Worm (Caenorhabditis elegans) whole organism, young adult: ENCODE results near the gene glb-32.

Source experiments
- B0261.1 ChIP-seq: sonication (generic microtip); optimal IDR thresholded peaks from 2 replicates; lab custom pipeline; 2016; ENCODE audit warnings: mild to moderate bottlenecking, missing genetic modification characterization, moderate library complexity, missing compliant biosample characterization
- F37B4.10 ChIP-seq: fragments of 200-800 bp; sonication (Bioruptor generic); IDR thresholded peaks from 2 replicates; pipeline ENCODE4 v1.3.6; 2022; ENCODE audit warnings: missing genetic modification characterization, missing compliant biosample characterization
- F55B11.4 ChIP-seq: sonication (generic microtip); optimal IDR thresholded peaks from 2 replicates; lab custom pipeline; 2016; ENCODE audit warnings: missing compliant biosample characterization, missing genetic modification characterization, borderline replicate concordance; ENCODE audit not compliant: insufficient read depth
- F57A8.1 ChIP-seq: fragments of 200-800 bp; sonication (Bioruptor generic); optimal IDR thresholded peaks from 2 replicates; lab custom pipeline; 2018; ENCODE audit warnings: mild to moderate bottlenecking, missing genetic modification characterization, moderate library complexity, missing compliant biosample characterization
- K12H6.12 ChIP-seq: fragments of 200-800 bp; sonication (Bioruptor generic); optimal IDR thresholded peaks from 2 replicates; lab custom pipeline; 2018; ENCODE audit warnings: mild to moderate bottlenecking, missing genetic modification characterization, missing compliant biosample characterization
- akir-1 ChIP-seq: fragments of 200-800 bp; sonication (Bioruptor generic); optimal IDR thresholded peaks from 2 replicates; lab custom pipeline; 2018; ENCODE audit warnings: mild to moderate bottlenecking, missing genetic modification characterization, moderate library complexity, missing compliant biosample characterization
- ama-1 ChIP-seq, 3 experiments: fragments of 150-350 bp in 1 of 3; sonication (generic microtip) in 2 of 3; optimal IDR thresholded peaks; 2 replicates each; lab custom pipeline; 2014 to 2018; ENCODE audit warnings: missing biosample characterization in 2 of 3, missing genetic modification characterization in 2 of 3, missing genetic modification reagents in 2 of 3
- attf-5 ChIP-seq: fragments of 200-800 bp; sonication (Bioruptor generic); optimal IDR thresholded peaks from 2 replicates; lab custom pipeline; 2018; ENCODE audit warnings: mild to moderate bottlenecking, missing genetic modification characterization, missing compliant biosample characterization
- bed-1 ChIP-seq: fragments of 200-800 bp; sonication (Bioruptor generic); IDR thresholded peaks from 2 replicates; pipeline ENCODE4 v1.3.6; 2022; ENCODE audit warnings: missing genetic modification reagents, missing genetic modification characterization, missing compliant biosample characterization
- ccch-3 ChIP-seq: fragments of 200-800 bp; sonication (Bioruptor generic); optimal IDR thresholded peaks from 2 replicates; lab custom pipeline; 2018; ENCODE audit warnings: mild to moderate bottlenecking, missing genetic modification characterization, missing compliant biosample characterization
- cebp-1 ChIP-seq, 2 experiments: fragments of 200-800 bp in 1 of 2; sonication (Bioruptor generic) in 1 of 2; sonication (generic microtip) in 1 of 2; IDR thresholded peaks in 1 of 2; optimal IDR thresholded peaks in 1 of 2; 2 replicates each; pipeline versions ENCODE4 v1.3.6 to Lab custom; 2017 to 2022; ENCODE audit warnings: missing compliant biosample characterization in 2 of 2, missing genetic modification characterization in 2 of 2, mild to moderate bottlenecking in 1 of 2, missing genetic modification reagents in 1 of 2, moderate library complexity in 1 of 2
- efl-1 ChIP-seq: fragments of 150-350 bp; optimal IDR thresholded peaks from 2 replicates; lab custom pipeline; 2014; ENCODE audit warnings: missing biosample characterization, missing genetic modification reagents, missing genetic modification characterization
- egrh-3 ChIP-seq: fragments of 200-800 bp; sonication (Bioruptor generic); IDR thresholded peaks from 2 replicates; pipeline ENCODE4 v1.3.6; 2022; ENCODE audit warnings: missing genetic modification reagents, missing genetic modification characterization, missing compliant biosample characterization
- fkh-3 ChIP-seq: sonication (generic microtip); optimal IDR thresholded peaks from 2 replicates; lab custom pipeline; 2016; ENCODE audit warnings: mild to moderate bottlenecking, missing genetic modification characterization, missing compliant biosample characterization
- hlh-12 ChIP-seq: sonication (generic microtip); optimal IDR thresholded peaks from 2 replicates; lab custom pipeline; 2016; ENCODE audit warnings: missing genetic modification characterization, missing compliant biosample characterization
- hmg-1.2 ChIP-seq: fragments of 200-800 bp; sonication (Bioruptor generic); IDR thresholded peaks from 2 replicates; pipeline ENCODE4 v1.3.6; 2022; ENCODE audit warnings: missing genetic modification reagents, missing genetic modification characterization, missing compliant biosample characterization
- hmg-20 ChIP-seq: fragments of 200-800 bp; sonication (Bioruptor generic); IDR thresholded peaks from 2 replicates; pipeline ENCODE4 v1.3.6; 2022; ENCODE audit warnings: missing genetic modification reagents, missing genetic modification characterization, missing compliant biosample characterization
- lin-26 ChIP-seq: fragments of 200-800 bp; sonication (Bioruptor generic); IDR thresholded peaks from 2 replicates; pipeline ENCODE4 v1.3.6; 2022; ENCODE audit warnings: missing genetic modification reagents, missing genetic modification characterization, missing compliant biosample characterization
- lin-40 ChIP-seq: sonication (generic microtip); optimal IDR thresholded peaks from 2 replicates; lab custom pipeline; 2016; ENCODE audit warnings: missing genetic modification characterization, mild to moderate bottlenecking, missing compliant biosample characterization, missing genotype, missing genetic modification reagents
- lin-54 ChIP-seq: fragments of 200-800 bp; sonication (Bioruptor generic); optimal IDR thresholded peaks from 2 replicates; lab custom pipeline; 2018; ENCODE audit warnings: mild to moderate bottlenecking, missing genetic modification characterization, missing compliant biosample characterization
- lsy-27 ChIP-seq: sonication (generic microtip); optimal IDR thresholded peaks from 2 replicates; lab custom pipeline; 2017; ENCODE audit warnings: missing genetic modification characterization, mild to moderate bottlenecking, missing compliant biosample characterization, antibody characterized with exemption, missing genotype, borderline replicate concordance; ENCODE audit not compliant: insufficient read depth
- madf-10 ChIP-seq: sonication (generic microtip); optimal IDR thresholded peaks from 2 replicates; lab custom pipeline; 2016; ENCODE audit warnings: mild to moderate bottlenecking, missing genetic modification characterization, missing compliant biosample characterization
- madf-3 ChIP-seq: fragments of 200-800 bp; sonication (Bioruptor generic); IDR thresholded peaks from 2 replicates; pipeline ENCODE4 v1.3.6; 2022; ENCODE audit warnings: missing genetic modification reagents, missing genetic modification characterization, missing compliant biosample characterization
- madf-8 ChIP-seq: fragments of 200-800 bp; sonication (Bioruptor generic); conservative IDR thresholded peaks from 2 replicates; pipeline ENCODE4 v1.3.6; 2022; ENCODE audit warnings: missing genetic modification reagents, missing genetic modification characterization, missing compliant biosample characterization
- mcd-1 ChIP-seq: fragments of 200-800 bp; sonication (Bioruptor generic); IDR thresholded peaks from 2 replicates; pipeline ENCODE4 v1.3.6; 2022; ENCODE audit warnings: missing genetic modification reagents, missing genetic modification characterization, missing compliant biosample characterization
- nhr-179 ChIP-seq: sonication (generic microtip); optimal IDR thresholded peaks from 2 replicates; lab custom pipeline; 2016; ENCODE audit warnings: mild to moderate bottlenecking, missing genetic modification characterization, missing compliant biosample characterization
- nhr-80 ChIP-seq: sonication (generic microtip); optimal IDR thresholded peaks from 2 replicates; lab custom pipeline; 2016; ENCODE audit warnings: missing genetic modification characterization, missing compliant biosample characterization
- pbrm-1 ChIP-seq: fragments of 200-800 bp; sonication (Bioruptor generic); IDR thresholded peaks from 2 replicates; pipeline ENCODE4 v1.3.6; 2022; ENCODE audit warnings: missing genetic modification reagents, missing genetic modification characterization, missing compliant biosample characterization
- pha-4 ChIP-seq: fragments of 150-350 bp; sonication (generic microtip); optimal IDR thresholded peaks from 2 replicates; lab custom pipeline; 2014; ENCODE audit warnings: missing biosample characterization, missing genetic modification reagents, missing genetic modification characterization
- sea-2 ChIP-seq: fragments of 200-800 bp; sonication (Bioruptor generic); IDR thresholded peaks from 2 replicates; pipeline ENCODE4 v1.3.6; 2022; ENCODE audit warnings: missing genetic modification characterization, missing compliant biosample characterization
- snpc-1.3 ChIP-seq: sonication (generic microtip); optimal IDR thresholded peaks from 2 replicates; lab custom pipeline; 2017; ENCODE audit warnings: missing genetic modification characterization, mild to moderate bottlenecking, missing compliant biosample characterization, antibody characterized with exemption, moderate library complexity, missing genotype, missing genetic modification reagents; ENCODE audit not compliant: insufficient read depth
- snpc-3.4 ChIP-seq: sonication (generic microtip); optimal IDR thresholded peaks from 2 replicates; lab custom pipeline; 2017; ENCODE audit warnings: missing genetic modification characterization, mild to moderate bottlenecking, missing compliant biosample characterization, antibody characterized with exemption, moderate library complexity, missing genotype, missing genetic modification reagents
- somi-1 ChIP-seq: fragments of 200-800 bp; sonication (Bioruptor generic); optimal IDR thresholded peaks from 2 replicates; lab custom pipeline; 2018; ENCODE audit warnings: mild to moderate bottlenecking, missing genetic modification characterization, missing compliant biosample characterization
- tbx-9 ChIP-seq: sonication (generic microtip); optimal IDR thresholded peaks from 2 replicates; lab custom pipeline; 2016; ENCODE audit warnings: borderline replicate concordance, missing genetic modification characterization, inconsistent platforms, missing compliant biosample characterization
- unc-62 ChIP-seq: fragments of 150-350 bp; optimal IDR thresholded peaks from 2 replicates; lab custom pipeline; 2014; ENCODE audit warnings: missing biosample characterization, missing genetic modification reagents, missing genetic modification characterization
- ztf-25 ChIP-seq: fragments of 200-800 bp; sonication (Bioruptor generic); IDR thresholded peaks from 2 replicates; pipeline ENCODE4 v1.3.6; 2022; ENCODE audit warnings: missing genetic modification reagents, missing genetic modification characterization, missing compliant biosample characterization
- ztf-3 ChIP-seq: fragments of 200-800 bp; sonication (Bioruptor generic); optimal IDR thresholded peaks from 2 replicates; lab custom pipeline; 2018; ENCODE audit warnings: mild to moderate bottlenecking, missing genetic modification characterization, missing compliant biosample characterization

The glb-32 gene

DNA sequence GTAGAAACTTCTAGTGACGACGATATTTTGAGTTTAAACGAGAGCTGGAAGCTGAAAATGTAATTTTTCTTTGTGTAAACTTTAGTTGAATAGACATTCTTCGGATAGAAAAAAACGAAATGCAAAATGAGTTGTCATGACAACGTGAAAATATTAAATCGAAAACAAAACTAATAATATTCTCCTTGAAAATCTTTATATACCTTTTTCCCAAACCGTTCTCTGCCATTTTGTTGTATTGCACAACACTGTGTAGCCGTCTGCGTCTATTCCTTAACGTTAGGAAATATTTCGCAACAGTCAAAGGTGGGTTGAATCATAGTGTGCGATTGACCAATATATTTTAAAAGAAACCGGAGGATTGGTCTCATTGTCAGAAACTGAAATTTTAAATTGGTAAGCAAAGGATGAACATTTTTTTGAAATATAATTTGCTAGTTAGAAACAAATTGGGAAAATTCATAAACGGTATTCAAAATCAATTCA is 8.5 kb downstream of the glb-32 start, which contains the start of gene Y58A7A.3:
Y58A7A.3 (minus strand) TSS at position 51 of the 486 bp plus-strand sequence.
- TF ChIP-seq nhr-80 (peak; percentile 69), lin-54 (peak; percentile 12), K12H6.12 (tag; lab: Kevin White, UChicago) (peak; percentile 6), F37B4.10 (no peak), lin-40 (tag; lab: Kevin White, UChicago) (peak; percentile 8), attf-5 (GFP tag; lab: Kevin White, UChicago) (peak; percentile 88), lsy-27 (no peak), cebp-1 (GFP tag; IDR thresholded peaks at IDR 0.05; lab: Robert Waterston, UW) (peak; percentile 99), cebp-1 (tag; optimal IDR thresholded peaks at IDR 0.05; lab: Kevin White, UChicago) (peak; percentile 99), snpc-1.3 (no peak), hmg-1.2 (GFP tag; lab: Robert Waterston, UW) (peak; percentile 72; the same call in 1 of the 2 replicates)

- peak; percentile 83 for TF ChIP-seq egrh-3 (GFP tag; lab: Robert Waterston, UW)
These were observed 14.0 kb downstream of the glb-32 start for ce11 chrV:5075343-5075742.

DNA sequence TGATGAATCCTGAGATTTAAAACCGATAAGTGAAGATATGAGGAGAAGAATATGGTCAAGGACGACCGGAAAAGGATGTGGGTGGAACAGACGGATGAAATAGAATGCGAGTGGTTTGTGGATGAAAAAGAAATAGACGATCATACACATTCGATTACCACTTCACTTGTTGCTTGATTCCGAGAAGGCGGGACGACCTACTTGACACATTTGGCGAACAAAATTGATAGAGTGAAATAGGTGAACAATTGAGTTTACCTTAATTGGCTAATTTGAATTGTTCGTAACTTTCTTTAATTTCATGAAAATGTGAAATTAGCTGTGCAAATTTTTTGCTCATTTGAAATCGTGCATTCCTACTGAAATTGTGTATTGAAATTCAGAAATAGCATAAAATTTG is 17.3 kb downstream of the glb-32 start, which contains the start of gene Y58A7A.2:
Y58A7A.2 (minus strand) TSS at position 101 of the 400 bp plus-strand sequence.
- TF ChIP-seq fkh-3 (no peak), madf-8 (no peak), pbrm-1 (GFP tag; lab: Robert Waterston, UW) (no peak), mcd-1 (GFP tag; lab: Robert Waterston, UW) (no peak), hlh-12 (tag; lab: Kevin White, UChicago) (no peak), ztf-3 (GFP tag; lab: Kevin White, UChicago) (no peak), nhr-80 (no peak), madf-10 (no peak), madf-3 (GFP tag; lab: Robert Waterston, UW) (no peak), bed-1 (GFP tag; lab: Robert Waterston, UW) (no peak), ztf-25 (GFP tag; lab: Robert Waterston, UW) (no peak), akir-1 (GFP tag; lab: Kevin White, UChicago) (no peak), snpc-3.4 (tag; lab: Kevin White, UChicago) (no peak), B0261.1 (no peak), sea-2 (GFP tag; lab: Robert Waterston, UW) (no peak), somi-1 (GFP tag; lab: Kevin White, UChicago) (no peak), lin-26 (GFP tag; lab: Robert Waterston, UW) (no peak), F55B11.4 (tag; lab: Kevin White, UChicago) (no peak), unc-62 (no peak), hmg-20 (GFP tag; lab: Robert Waterston, UW) (no peak)

DNA sequence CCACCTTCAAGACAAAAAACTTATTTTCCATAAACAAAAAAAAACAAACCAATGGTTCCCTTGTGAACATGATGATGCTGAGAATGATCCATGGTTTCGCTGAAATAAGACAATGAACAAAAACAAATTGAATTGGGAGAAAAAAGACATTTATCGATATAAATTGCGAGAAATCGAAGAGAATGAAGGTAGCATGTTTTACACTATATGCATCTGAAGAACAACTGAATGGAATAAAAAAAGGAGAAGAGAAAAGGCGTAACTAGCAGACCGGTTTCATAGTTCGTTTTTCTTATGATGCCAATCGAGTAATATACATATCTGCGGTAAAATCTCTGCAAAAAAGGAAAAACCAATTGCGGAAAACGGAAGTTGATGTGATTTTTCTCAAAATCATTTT is 19.9 kb downstream of the glb-32 start, which contains the start of gene Y58A7A.1:
Y58A7A.1 (minus strand) TSS at position 101 of the 400 bp plus-strand sequence.
- TF ChIP-seq nhr-179 (tag; lab: Kevin White, UChicago): no peak
- TF ChIP-seq tbx-9 (tag; lab: Kevin White, UChicago): no peak
- no peak for TF ChIP-seq bed-1 (GFP tag; lab: Robert Waterston, UW)
- no peak for TF ChIP-seq ccch-3 (GFP tag; lab: Kevin White, UChicago)
- no peak for TF ChIP-seq pha-4 (tag; lab: Kevin White, UChicago)
- TF ChIP-seq ama-1 (optimal IDR thresholded peaks at IDR 0.05; lab: Kevin White, UChicago): no peak
- no peak for TF ChIP-seq ama-1 (GFP tag; optimal IDR thresholded peaks at IDR 0.05; lab: Kevin White, UChicago)
- no peak for TF ChIP-seq F57A8.1 (GFP tag; lab: Kevin White, UChicago)
- TF ChIP-seq efl-1 (GFP tag; lab: Kevin White, UChicago): no peak
- TF ChIP-seq, all 124 proteins: peak for 0
